Fruit fly (Drosophila melanogaster) whole organism, embryonic: ENCODE measurements around the gene gkt.

Experiments used
- Atf-2 ChIP-seq: fragments of 200-800 bp; sonication (Bioruptor generic); optimal IDR thresholded peaks from 2 replicates; lab custom pipeline; 2016; ENCODE audit warnings: missing biosample characterization, missing genetic modification characterization
- Bteb2 ChIP-seq: fragments of 200-800 bp; sonication (Bioruptor generic); optimal IDR thresholded peaks from 2 replicates; lab custom pipeline; 2016; ENCODE audit warnings: missing biosample characterization, missing genetic modification characterization
- CG10274 ChIP-seq: fragments of 200-800 bp; sonication (Bioruptor generic); optimal IDR thresholded peaks from 3 replicates; lab custom pipeline; 2017; ENCODE audit warnings: missing biosample characterization, mild to moderate bottlenecking, missing genetic modification characterization
- CG10431 ChIP-seq: fragments of 200-800 bp; sonication (Bioruptor generic); optimal IDR thresholded peaks from 3 replicates; lab custom pipeline; 2018; ENCODE audit warnings: missing biosample characterization, mild to moderate bottlenecking, missing genetic modification characterization
- CG10979 ChIP-seq: fragments of 200-800 bp; sonication (Bioruptor generic); optimal IDR thresholded peaks from 2 replicates; lab custom pipeline; 2018; ENCODE audit warnings: missing biosample characterization, mild to moderate bottlenecking, missing genetic modification characterization, moderate library complexity
- CG12155 ChIP-seq: fragments of 200-800 bp; sonication (Bioruptor generic); optimal IDR thresholded peaks from 3 replicates; lab custom pipeline; 2016; ENCODE audit warnings: missing biosample characterization, missing genetic modification characterization
- CG12299 ChIP-seq: fragments of 200-800 bp; sonication (Bioruptor generic); optimal IDR thresholded peaks from 2 replicates; lab custom pipeline; 2018; ENCODE audit warnings: missing biosample characterization, mild to moderate bottlenecking, missing genetic modification characterization
- CG18476 ChIP-seq: fragments of 200-800 bp; sonication (Bioruptor generic); optimal IDR thresholded peaks from 2 replicates; lab custom pipeline; 2016; ENCODE audit warnings: missing biosample characterization, mild to moderate bottlenecking, missing genetic modification characterization
- CG2889 ChIP-seq: fragments of 200-800 bp; sonication (Bioruptor generic); IDR thresholded peaks from 3 replicates; pipeline ENCODE4 v1.3.6; 2022; ENCODE audit warnings: missing biosample characterization, missing genetic modification characterization
- CG3065 ChIP-seq: fragments of 200-800 bp; sonication (Bioruptor generic); optimal IDR thresholded peaks from 2 replicates; lab custom pipeline; 2016; ENCODE audit warnings: missing biosample characterization, missing genetic modification characterization
- CG31224 ChIP-seq: fragments of 200-800 bp; sonication (Bioruptor generic); IDR thresholded peaks from 2 replicates; pipeline ENCODE4 v1.3.6; 2022; ENCODE audit warnings: missing biosample characterization, missing genetic modification characterization
- CG33557 ChIP-seq: fragments of 200-800 bp; sonication (Bioruptor generic); optimal IDR thresholded peaks from 2 replicates; lab custom pipeline; 2019; ENCODE audit warnings: missing biosample characterization, mild to moderate bottlenecking, missing genetic modification characterization, moderate library complexity
- CG6272 ChIP-seq: fragments of 200-800 bp; sonication (Bioruptor generic); IDR thresholded peaks from 2 replicates; pipeline ENCODE4 v1.3.6; 2022; ENCODE audit warnings: missing biosample characterization, missing genetic modification characterization
- CG6654 ChIP-seq: fragments of 200-800 bp; sonication (Bioruptor generic); optimal IDR thresholded peaks from 2 replicates; lab custom pipeline; 2017; ENCODE audit warnings: missing biosample characterization, mild to moderate bottlenecking, missing genetic modification characterization
- CG6791 ChIP-seq: fragments of 200-800 bp; sonication (Bioruptor generic); IDR thresholded peaks from 3 replicates; pipeline ENCODE4 v1.3.6; 2022; ENCODE audit warnings: missing biosample characterization, missing genetic modification characterization; ENCODE audit not compliant: partially characterized antibody
- CG8765 ChIP-seq: fragments of 200-800 bp; sonication (Bioruptor generic); IDR thresholded peaks from 2 replicates; pipeline ENCODE4 v1.3.6; 2022; ENCODE audit warnings: missing biosample characterization, missing genetic modification characterization
- Camta ChIP-seq: fragments of 200-800 bp; sonication (Bioruptor generic); optimal IDR thresholded peaks from 2 replicates; lab custom pipeline; 2016; ENCODE audit warnings: missing biosample characterization, missing genetic modification characterization
- D19A ChIP-seq: fragments of 200-800 bp; optimal IDR thresholded peaks from 3 replicates; lab custom pipeline; 2019; ENCODE audit warnings: missing biosample characterization, mild to moderate bottlenecking, missing genetic modification characterization, moderate library complexity
- GATAe ChIP-seq: fragments of 200-800 bp; sonication (Bioruptor generic); conservative IDR thresholded peaks from 2 replicates; pipeline ENCODE4 v1.3.6; 2022; ENCODE audit warnings: missing biosample characterization, missing genetic modification characterization
- HHEX ChIP-seq: fragments of 200-800 bp; sonication (Bioruptor generic); optimal IDR thresholded peaks from 3 replicates; lab custom pipeline; 2017; ENCODE audit warnings: missing biosample characterization, mild to moderate bottlenecking, missing genetic modification characterization, missing genetic modification reagents
- Hey ChIP-seq: fragments of 200-800 bp; sonication (Bioruptor generic); optimal IDR thresholded peaks from 3 replicates; lab custom pipeline; 2018; ENCODE audit warnings: missing biosample characterization, mild to moderate bottlenecking, missing genetic modification characterization
- Jarid2 ChIP-seq: fragments of 200-800 bp; sonication (Bioruptor generic); optimal IDR thresholded peaks from 3 replicates; lab custom pipeline; 2017; ENCODE audit warnings: mild to moderate bottlenecking, missing biosample characterization, missing genetic modification reagents, missing genetic modification characterization
- Lim3 ChIP-seq: fragments of 200-800 bp; sonication (Bioruptor generic); IDR thresholded peaks from 2 replicates; pipeline ENCODE4 v1.3.6; 2022; ENCODE audit warnings: missing biosample characterization, missing genetic modification characterization
- Med ChIP-seq: fragments of 200-800 bp; sonication (Bioruptor generic); peaks from one replicate; lab custom pipeline; 2016; ENCODE audit warnings: missing biosample characterization, missing genetic modification characterization, mild to moderate bottlenecking, inconsistent platforms, moderate library complexity
- Meics ChIP-seq: fragments of 200-800 bp; sonication (Bioruptor generic); optimal IDR thresholded peaks from 2 replicates; lab custom pipeline; 2017; ENCODE audit warnings: missing biosample characterization, mild to moderate bottlenecking, missing genetic modification characterization
- Myb ChIP-seq: fragments of 200-800 bp; sonication (Bioruptor generic); optimal IDR thresholded peaks from 2 replicates; lab custom pipeline; 2016; ENCODE audit warnings: missing biosample characterization, missing genetic modification characterization
- NC2α ChIP-seq: fragments of 200-800 bp; sonication (Bioruptor generic); optimal IDR thresholded peaks from 2 replicates; lab custom pipeline; 2016; ENCODE audit warnings: missing biosample characterization, missing genetic modification characterization
- Neu2 ChIP-seq: fragments of 200-800 bp; sonication (Bioruptor generic); optimal IDR thresholded peaks from 3 replicates; lab custom pipeline; 2016; ENCODE audit warnings: missing biosample characterization, missing genetic modification characterization, borderline replicate concordance
- Nf-YC ChIP-seq: fragments of 200-800 bp; optimal IDR thresholded peaks from 3 replicates; lab custom pipeline; 2019; ENCODE audit warnings: missing biosample characterization, mild to moderate bottlenecking, missing genetic modification characterization, moderate library complexity
- Oaz ChIP-seq: fragments of 200-800 bp; sonication (Bioruptor generic); IDR thresholded peaks from 2 replicates; pipeline ENCODE4 v1.3.6; 2022; ENCODE audit warnings: missing biosample characterization, missing genetic modification characterization
- Ravus ChIP-seq: fragments of 200-800 bp; sonication (Bioruptor generic); IDR thresholded peaks from 2 replicates; pipeline ENCODE4 v1.3.6; 2022; ENCODE audit warnings: missing biosample characterization, missing genetic modification characterization
- Six4 ChIP-seq: fragments of 200-800 bp; sonication (Bioruptor generic); optimal IDR thresholded peaks from 2 replicates; lab custom pipeline; 2016; ENCODE audit warnings: missing biosample characterization, missing genetic modification characterization
- Spps ChIP-seq: fragments of 200-800 bp; sonication (Bioruptor generic); optimal IDR thresholded peaks from 2 replicates; lab custom pipeline; 2018; ENCODE audit warnings: missing biosample characterization, mild to moderate bottlenecking, missing genetic modification characterization
- Vsx1 ChIP-seq: fragments of 200-800 bp; sonication (Bioruptor generic); optimal IDR thresholded peaks from 2 replicates; lab custom pipeline; 2017; ENCODE audit warnings: missing biosample characterization, mild to moderate bottlenecking, missing genetic modification characterization, missing genetic modification reagents
- Xbp1 ChIP-seq: fragments of 200-800 bp; sonication (Bioruptor generic); optimal IDR thresholded peaks from 3 replicates; lab custom pipeline; 2016; ENCODE audit warnings: missing biosample characterization, mild to moderate bottlenecking, missing genetic modification characterization
- bigmax ChIP-seq: fragments of 200-800 bp; sonication (Bioruptor generic); optimal IDR thresholded peaks from 2 replicates; lab custom pipeline; 2018; ENCODE audit warnings: missing biosample characterization, mild to moderate bottlenecking, missing genetic modification characterization
- chinmo ChIP-seq: fragments of 200-800 bp; sonication (Bioruptor generic); IDR thresholded peaks from 4 replicates; pipeline ENCODE4 v1.3.6; 2022; ENCODE audit warnings: missing biosample characterization, missing genetic modification characterization; ENCODE audit not compliant: partially characterized antibody
- dati ChIP-seq: fragments of 200-800 bp; sonication (Bioruptor generic); IDR thresholded peaks from 2 replicates; pipeline ENCODE4 v1.3.6; 2022; ENCODE audit warnings: missing biosample characterization, missing genetic modification characterization
- dm ChIP-seq: fragments of 200-800 bp; sonication (Bioruptor generic); optimal IDR thresholded peaks from 3 replicates; lab custom pipeline; 2016; ENCODE audit warnings: missing biosample characterization, missing genetic modification characterization
- ems ChIP-seq: fragments of 200-800 bp; sonication (Bioruptor generic); optimal IDR thresholded peaks from 3 replicates; lab custom pipeline; 2016; ENCODE audit warnings: missing biosample characterization, missing genetic modification characterization
- ewg ChIP-seq: fragments of 200-800 bp; sonication (Bioruptor generic); optimal IDR thresholded peaks from 3 replicates; lab custom pipeline; 2017; ENCODE audit warnings: mild to moderate bottlenecking, missing biosample characterization, missing genetic modification reagents, missing genetic modification characterization
- exex ChIP-seq: fragments of 200-800 bp; sonication (Bioruptor generic); optimal IDR thresholded peaks from 4 replicates; lab custom pipeline; 2018; ENCODE audit warnings: missing biosample characterization, mild to moderate bottlenecking, missing genetic modification characterization, moderate library complexity
- fu2 ChIP-seq: fragments of 200-800 bp; sonication (Bioruptor generic); optimal IDR thresholded peaks from 2 replicates; lab custom pipeline; 2016; ENCODE audit warnings: missing biosample characterization, missing genetic modification characterization
- kah ChIP-seq: fragments of 200-800 bp; sonication (Bioruptor generic); optimal IDR thresholded peaks from 2 replicates; lab custom pipeline; 2018; ENCODE audit warnings: missing biosample characterization, mild to moderate bottlenecking, missing genetic modification characterization
- lab ChIP-seq: fragments of 200-800 bp; sonication (Bioruptor generic); optimal IDR thresholded peaks from 3 replicates; lab custom pipeline; 2017; ENCODE audit warnings: missing biosample characterization, missing genetic modification characterization, mild to moderate bottlenecking, moderate library complexity, missing genetic modification reagents
- lbe ChIP-seq: fragments of 200-800 bp; sonication (Bioruptor generic); optimal IDR thresholded peaks from 2 replicates; lab custom pipeline; 2016; ENCODE audit warnings: missing biosample characterization, mild to moderate bottlenecking, missing genetic modification characterization
- mirr ChIP-seq: fragments of 200-800 bp; sonication (Bioruptor generic); optimal IDR thresholded peaks from 3 replicates; lab custom pipeline; 2018; ENCODE audit warnings: missing biosample characterization, mild to moderate bottlenecking, missing genetic modification characterization
- nerfin-1 ChIP-seq: fragments of 200-800 bp; sonication (Bioruptor generic); optimal IDR thresholded peaks from 3 replicates; lab custom pipeline; 2019; ENCODE audit warnings: missing biosample characterization, mild to moderate bottlenecking, missing genetic modification characterization, moderate library complexity
- rib ChIP-seq: fragments of 200-800 bp; sonication (Bioruptor generic); IDR thresholded peaks from 2 replicates; pipeline ENCODE4 v1.3.6; 2022; ENCODE audit warnings: missing biosample characterization, missing genetic modification characterization
- sd ChIP-seq: fragments of 200-800 bp; sonication (Bioruptor generic); optimal IDR thresholded peaks from 3 replicates; lab custom pipeline; 2018; ENCODE audit warnings: missing biosample characterization, mild to moderate bottlenecking, missing genetic modification characterization, moderate library complexity

The gkt gene

DNA sequence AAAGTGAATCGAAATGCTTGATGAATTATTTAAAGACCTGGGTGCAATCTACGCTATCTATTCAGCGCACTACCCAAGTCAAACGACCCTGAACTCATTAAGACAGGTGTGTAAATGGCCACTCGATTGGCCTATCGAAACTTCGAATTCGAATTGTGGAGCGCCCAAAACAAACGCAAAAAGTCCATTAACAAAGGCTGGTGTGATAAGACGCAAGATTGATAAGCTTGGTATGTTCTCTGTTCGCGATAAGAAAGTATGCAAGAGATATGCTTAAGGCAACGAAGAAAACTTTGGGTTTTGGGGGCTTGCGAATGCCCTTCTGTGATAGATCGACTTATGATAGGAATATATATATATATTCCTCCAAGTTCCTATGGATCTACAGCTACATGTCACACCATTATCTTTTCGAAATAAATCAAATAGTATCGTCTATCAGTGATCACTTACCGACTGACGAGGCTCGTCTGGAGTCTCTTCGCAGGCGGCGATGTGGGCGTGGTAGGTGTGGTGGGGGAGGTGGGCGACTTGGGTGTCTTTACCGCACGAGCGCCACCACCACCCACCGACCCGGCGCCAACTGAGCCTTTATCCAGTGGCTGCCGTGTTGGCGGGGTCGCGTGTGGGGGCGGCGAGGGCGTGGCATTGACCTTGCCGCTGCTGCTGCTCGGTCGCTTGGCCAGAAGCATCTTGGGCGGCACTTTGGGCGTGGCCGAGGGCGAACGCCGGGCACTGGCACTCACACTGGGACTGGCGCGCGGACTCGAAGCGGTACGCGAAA is 36.0 kb upstream of the gkt start (continued):
- no peak for TF ChIP-seq NC2α (GFP tag; lab: Kevin White, UChicago)
- TF ChIP-seq CG6654 (GFP tag; lab: Kevin White, UChicago), result no peak
- TF ChIP-seq Lim3 (GFP tag; lab: Robert Waterston, UW), result no peak
- no peak for TF ChIP-seq dm (GFP tag; lab: Kevin White, UChicago)
- TF ChIP-seq CG10274 (GFP tag; lab: Kevin White, UChicago), result peak; percentile 89
- no peak for TF ChIP-seq Med (GFP tag; lab: Kevin White, UChicago)
- TF ChIP-seq Ravus (GFP tag; lab: Robert Waterston, UW), result no peak
- no peak for TF ChIP-seq Neu2 (GFP tag; lab: Kevin White, UChicago)
- TF ChIP-seq CG6791 (GFP tag; lab: Robert Waterston, UW), result no peak
- TF ChIP-seq sd (tag; lab: Kevin White, UChicago), result peak; percentile 97
- no peak for TF ChIP-seq Bteb2 (GFP tag; lab: Kevin White, UChicago)
- no peak for TF ChIP-seq CG3065 (GFP tag; lab: Kevin White, UChicago)
- TF ChIP-seq Hey (tag; lab: Kevin White, UChicago), result no peak
- no peak for TF ChIP-seq CG8765
- no peak for TF ChIP-seq Nf-YC (tag; lab: Kevin White, UChicago)
- TF ChIP-seq Xbp1 (GFP tag; lab: Kevin White, UChicago), result no peak
- TF ChIP-seq CG31224 (GFP tag; lab: Robert Waterston, UW), result no peak
- no peak for TF ChIP-seq CG33557 (GFP tag; lab: Kevin White, UChicago)
- TF ChIP-seq nerfin-1, result no peak
- TF ChIP-seq ewg, result no peak
- no peak for TF ChIP-seq fu2
- TF ChIP-seq Oaz (GFP tag; lab: Robert Waterston, UW), result no peak
- TF ChIP-seq CG10979 (tag; lab: Kevin White, UChicago), result no peak
- TF ChIP-seq rib, result no peak
- TF ChIP-seq CG2889, result 0 out of 3 replicates have a peak, but pooled peaks have one; percentile 6
- no peak for TF ChIP-seq dati (GFP tag; lab: Robert Waterston, UW)
- no peak for TF ChIP-seq Atf-2 (GFP tag; lab: Kevin White, UChicago)
- no peak for TF ChIP-seq lbe (GFP tag; lab: Kevin White, UChicago)
- no peak for TF ChIP-seq CG12155 (GFP tag; lab: Kevin White, UChicago)
- no peak for TF ChIP-seq bigmax (GFP tag; lab: Kevin White, UChicago)
- TF ChIP-seq mirr (GFP tag; lab: Kevin White, UChicago), result peak; percentile 79
- TF ChIP-seq Vsx1 (GFP tag; lab: Kevin White, UChicago), result no peak
- no peak for TF ChIP-seq chinmo (GFP tag; lab: Robert Waterston, UW)
- no peak for TF ChIP-seq CG10431 (GFP tag; lab: Kevin White, UChicago)
- no peak for TF ChIP-seq ems (GFP tag; lab: Kevin White, UChicago)
- peak; percentile 19 for TF ChIP-seq D19A (tag; lab: Kevin White, UChicago)
- TF ChIP-seq GATAe (GFP tag; lab: Robert Waterston, UW), result peak; percentile 41; the same call in 1 of the 2 replicates
- no peak for TF ChIP-seq CG18476 (GFP tag; lab: Kevin White, UChicago)
- TF ChIP-seq CG12299 (tag; lab: Kevin White, UChicago), result no peak
- TF ChIP-seq lab (GFP tag; lab: Kevin White, UChicago), result peak; percentile 53
- TF ChIP-seq exex (tag; lab: Kevin White, UChicago), result peak; percentile 82
- TF ChIP-seq Camta, result no peak
- TF ChIP-seq Jarid2 (GFP tag; lab: Kevin White, UChicago), result no peak
- no peak for TF ChIP-seq Meics (GFP tag; lab: Kevin White, UChicago)
- TF ChIP-seq CG6272, result no peak
- TF ChIP-seq Spps (tag; lab: Kevin White, UChicago), result no peak
- no peak for TF ChIP-seq Myb (GFP tag; lab: Kevin White, UChicago)
- no peak for TF ChIP-seq Six4 (GFP tag; lab: Kevin White, UChicago)
- no peak for TF ChIP-seq HHEX (GFP tag; lab: Kevin White, UChicago)
- no peak for TF ChIP-seq kah (GFP tag; lab: Kevin White, UChicago)
